Fruit fly (Drosophila melanogaster) whole organism, prepupa: Measurements from ENCODE around the gene Sgf11.
A peak's percentile ranks its signal among the peaks of the same experiment; 100 is the strongest.

ENCODE experiments used
- CG10669 ChIP-seq: fragments of 200-800 bp; sonication (Bioruptor generic); optimal IDR thresholded peaks from 3 replicates; lab custom pipeline; 2018; ENCODE audit warnings: missing biosample characterization, mild to moderate bottlenecking, missing genetic modification characterization, moderate library complexity
- CG11294 ChIP-seq: fragments of 200-800 bp; sonication (Bioruptor generic); IDR thresholded peaks from 2 replicates; pipeline ENCODE4 v1.3.6; 2022; ENCODE audit warnings: missing biosample characterization, missing genetic modification characterization
- CG1621 ChIP-seq: fragments of 200-800 bp; sonication (Bioruptor generic); optimal IDR thresholded peaks from 3 replicates; lab custom pipeline; 2018; ENCODE audit warnings: missing biosample characterization, mild to moderate bottlenecking, missing genetic modification characterization
- CG16779 ChIP-seq: fragments of 200-800 bp; sonication (Bioruptor generic); optimal IDR thresholded peaks from 3 replicates; lab custom pipeline; 2017; ENCODE audit warnings: missing biosample characterization, mild to moderate bottlenecking, missing genetic modification characterization
- CG3032 ChIP-seq: fragments of 200-800 bp; optimal IDR thresholded peaks from 2 replicates; lab custom pipeline; 2019; ENCODE audit warnings: missing biosample characterization, mild to moderate bottlenecking, missing genetic modification characterization, moderate library complexity
- CG31627 ChIP-seq: fragments of 200-800 bp; sonication (Bioruptor generic); optimal IDR thresholded peaks from 3 replicates; lab custom pipeline; 2016; ENCODE audit warnings: missing biosample characterization, missing genetic modification characterization
- CG34406 ChIP-seq: fragments of 200-800 bp; sonication (Bioruptor generic); optimal IDR thresholded peaks from 3 replicates; lab custom pipeline; 2016; ENCODE audit warnings: missing biosample characterization, missing genetic modification characterization
- CG3919 ChIP-seq: fragments of 200-800 bp; sonication (Bioruptor generic); optimal IDR thresholded peaks from 3 replicates; lab custom pipeline; 2016; ENCODE audit warnings: missing biosample characterization, missing genetic modification characterization
- CG6276 ChIP-seq: fragments of 200-800 bp; sonication (Bioruptor generic); optimal IDR thresholded peaks from 2 replicates; lab custom pipeline; 2017; ENCODE audit warnings: missing biosample characterization, mild to moderate bottlenecking, missing genetic modification characterization
- CG6792 ChIP-seq: fragments of 200-800 bp; sonication (Bioruptor generic); optimal IDR thresholded peaks from 3 replicates; lab custom pipeline; 2016; ENCODE audit warnings: missing biosample characterization, missing genetic modification characterization
- CG6808 ChIP-seq: fragments of 200-800 bp; sonication (Bioruptor generic); optimal IDR thresholded peaks from 3 replicates; lab custom pipeline; 2017; ENCODE audit warnings: missing biosample characterization, missing genetic modification characterization, mild to moderate bottlenecking, moderate library complexity, missing genetic modification reagents
- CG6854 ChIP-seq: fragments of 200-800 bp; sonication (Bioruptor generic); optimal IDR thresholded peaks from 2 replicates; lab custom pipeline; 2017; ENCODE audit warnings: missing biosample characterization, mild to moderate bottlenecking, missing genetic modification characterization
- CG7368 ChIP-seq: fragments of 200-800 bp; sonication (Bioruptor generic); optimal IDR thresholded peaks from 3 replicates; lab custom pipeline; 2016; ENCODE audit warnings: missing biosample characterization, missing genetic modification characterization
- CG8119 ChIP-seq: fragments of 200-800 bp; sonication (Bioruptor generic); IDR thresholded peaks from 3 replicates; pipeline ENCODE4 v1.3.6; 2022; ENCODE audit warnings: missing biosample characterization, missing genetic modification characterization
- CG8319 ChIP-seq: fragments of 200-800 bp; sonication (Bioruptor generic); optimal IDR thresholded peaks from 3 replicates; lab custom pipeline; 2016; ENCODE audit warnings: missing biosample characterization, missing genetic modification characterization
- CG8632 ChIP-seq: fragments of 200-800 bp; sonication (Bioruptor generic); optimal IDR thresholded peaks from 3 replicates; lab custom pipeline; 2016; ENCODE audit warnings: missing biosample characterization, missing genetic modification characterization
- Eip75B ChIP-seq: fragments of 200-800 bp; sonication (Bioruptor generic); optimal IDR thresholded peaks from 3 replicates; lab custom pipeline; 2016; ENCODE audit warnings: missing biosample characterization, missing genetic modification characterization
- Eip78C ChIP-seq: fragments of 200-800 bp; sonication (Bioruptor generic); peaks from one replicate; lab custom pipeline; 2016; ENCODE audit warnings: missing biosample characterization, missing genetic modification characterization
- Eip93F ChIP-seq: fragments of 200-800 bp; sonication (Bioruptor generic); optimal IDR thresholded peaks from 2 replicates; lab custom pipeline; 2016; ENCODE audit warnings: missing biosample characterization, mild to moderate bottlenecking, missing genetic modification characterization
- Ets21C ChIP-seq: fragments of 200-800 bp; sonication (Bioruptor generic); optimal IDR thresholded peaks from 3 replicates; lab custom pipeline; 2016; ENCODE audit warnings: missing biosample characterization, missing genetic modification characterization
- Gug ChIP-seq: fragments of 200-800 bp; sonication (Bioruptor generic); IDR thresholded peaks from 2 replicates; pipeline ENCODE4 v1.3.6; 2022; ENCODE audit warnings: missing biosample characterization, missing genetic modification characterization
- Hr38 ChIP-seq: sonication (Bioruptor generic); optimal IDR thresholded peaks from 2 replicates; lab custom pipeline; 2016; ENCODE audit warnings: missing biosample characterization, missing genetic modification characterization
- Hr4 ChIP-seq: fragments of 200-800 bp; sonication (Bioruptor generic); optimal IDR thresholded peaks from 3 replicates; lab custom pipeline; 2016; ENCODE audit warnings: missing biosample characterization, missing genetic modification characterization
- Met ChIP-seq: fragments of 200-800 bp; sonication (Bioruptor generic); optimal IDR thresholded peaks from 3 replicates; lab custom pipeline; 2016; ENCODE audit warnings: missing biosample characterization, missing genetic modification characterization
- Smox ChIP-seq: fragments of 200-800 bp; sonication (Bioruptor generic); optimal IDR thresholded peaks from 3 replicates; lab custom pipeline; 2016; ENCODE audit warnings: missing biosample characterization, missing genetic modification characterization
- Sox102F ChIP-seq: fragments of 200-800 bp; sonication (Bioruptor generic); optimal IDR thresholded peaks from 2 replicates; lab custom pipeline; 2016; ENCODE audit warnings: missing biosample characterization, mild to moderate bottlenecking, missing genetic modification characterization
- Sox14 ChIP-seq: fragments of 200-800 bp; sonication (Bioruptor generic); optimal IDR thresholded peaks from 3 replicates; lab custom pipeline; 2016; ENCODE audit warnings: missing biosample characterization, missing genetic modification characterization
- achi ChIP-seq: fragments of 200-800 bp; sonication (Bioruptor generic); optimal IDR thresholded peaks from 3 replicates; lab custom pipeline; 2016; ENCODE audit warnings: missing biosample characterization, missing genetic modification characterization
- acj6 ChIP-seq: fragments of 200-800 bp; sonication (Bioruptor generic); optimal IDR thresholded peaks from 3 replicates; lab custom pipeline; 2016; ENCODE audit warnings: missing biosample characterization, missing genetic modification characterization
- cyc ChIP-seq: fragments of 200-800 bp; sonication (Bioruptor generic); optimal IDR thresholded peaks from 3 replicates; lab custom pipeline; 2016; ENCODE audit warnings: missing biosample characterization, missing genetic modification characterization
- dac ChIP-seq: fragments of 200-800 bp; sonication (Bioruptor generic); optimal IDR thresholded peaks from 2 replicates; lab custom pipeline; 2017; ENCODE audit warnings: missing biosample characterization, mild to moderate bottlenecking, missing genetic modification characterization
- dsx ChIP-seq: fragments of 200-800 bp; optimal IDR thresholded peaks from 3 replicates; lab custom pipeline; 2019; ENCODE audit warnings: missing biosample characterization, mild to moderate bottlenecking, missing genetic modification characterization, moderate library complexity; ENCODE audit not compliant: poor library complexity, severe bottlenecking
- esn ChIP-seq: fragments of 200-800 bp; sonication (Bioruptor generic); optimal IDR thresholded peaks from 2 replicates; lab custom pipeline; 2016; ENCODE audit warnings: missing biosample characterization, mild to moderate bottlenecking, missing genetic modification characterization, moderate library complexity
- fd59A ChIP-seq: fragments of 200-800 bp; sonication (Bioruptor generic); optimal IDR thresholded peaks from 2 replicates; lab custom pipeline; 2017; ENCODE audit warnings: missing biosample characterization, mild to moderate bottlenecking, missing genetic modification characterization, missing genetic modification reagents
- fd85E ChIP-seq: fragments of 200-800 bp; sonication (Bioruptor generic); optimal IDR thresholded peaks from 3 replicates; lab custom pipeline; 2016; ENCODE audit warnings: missing biosample characterization, missing genetic modification characterization
- fkh ChIP-seq: fragments of 200-800 bp; sonication (Bioruptor generic); optimal IDR thresholded peaks from 3 replicates; lab custom pipeline; 2017; ENCODE audit warnings: missing biosample characterization, mild to moderate bottlenecking, missing genetic modification characterization, moderate library complexity
- lz ChIP-seq: fragments of 200-800 bp; sonication (Bioruptor generic); optimal IDR thresholded peaks from 3 replicates; lab custom pipeline; 2016; ENCODE audit warnings: missing biosample characterization, missing genetic modification characterization
- net ChIP-seq: fragments of 200-800 bp; sonication (Bioruptor generic); optimal IDR thresholded peaks from 3 replicates; lab custom pipeline; 2016; ENCODE audit warnings: missing biosample characterization, missing genetic modification characterization
- spab ChIP-seq: fragments of 200-800 bp; sonication (Bioruptor generic); optimal IDR thresholded peaks from 2 replicates; lab custom pipeline; 2017; ENCODE audit warnings: missing biosample characterization, mild to moderate bottlenecking, missing genetic modification characterization, missing genetic modification reagents
- ss ChIP-seq, 2 experiments: fragments of 200-800 bp; sonication (Bioruptor generic); optimal IDR thresholded peaks; 2 replicates in 1 of 2; 3 replicates in 1 of 2; lab custom pipeline; 2017 to 2018; ENCODE audit warnings: mild to moderate bottlenecking in 2 of 2, missing biosample characterization in 2 of 2, missing genetic modification characterization in 2 of 2, moderate library complexity in 1 of 2
- vri ChIP-seq: fragments of 200-800 bp; sonication (Bioruptor generic); optimal IDR thresholded peaks from 3 replicates; lab custom pipeline; 2016; ENCODE audit warnings: missing biosample characterization, mild to moderate bottlenecking, missing genetic modification characterization

Gene Sgf11

DNA sequence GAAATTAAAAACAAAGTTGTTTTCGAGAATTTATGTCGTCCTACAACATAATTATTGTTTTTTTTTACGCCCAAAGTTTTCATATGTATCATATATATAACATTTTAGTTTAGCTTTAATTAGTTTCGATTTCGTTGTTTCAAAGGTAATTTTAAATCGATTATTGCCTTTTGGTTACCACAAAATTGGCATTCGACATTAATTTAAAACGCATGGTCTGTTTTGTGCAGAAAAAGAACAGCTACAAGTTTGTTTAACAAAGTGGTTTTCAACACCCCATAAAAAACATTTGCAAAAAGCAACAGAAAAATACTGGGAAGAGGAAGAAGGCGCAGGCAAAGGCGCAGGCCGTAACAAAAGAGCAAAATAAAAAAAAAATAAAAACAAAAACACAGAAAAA is 43.1 kb downstream of the Sgf11 start (continued):
- TF ChIP-seq fkh (GFP tag; lab: Kevin White, UChicago) (no peak), CG7368 (no peak), CG10669 (GFP tag; lab: Kevin White, UChicago) (no peak), Ets21C (GFP tag; lab: Kevin White, UChicago) (no peak), CG8319 (GFP tag; lab: Kevin White, UChicago) (no peak), fd85E (GFP tag; lab: Kevin White, UChicago) (no peak), fd59A (GFP tag; lab: Kevin White, UChicago) (no peak), CG6792 (GFP tag; lab: Kevin White, UChicago) (no peak), CG16779 (tag; lab: Kevin White, UChicago) (no peak), Gug (GFP tag; lab: Robert Waterston, UW) (no peak), ss (GFP tag; optimal IDR thresholded peaks at IDR 0.05; lab: Kevin White, UChicago) (no peak), Eip78C (peak; percentile 77), dsx (GFP tag; lab: Kevin White, UChicago) (no peak), CG31627 (no peak), CG34406 (peak; percentile 4), cyc (GFP tag; lab: Kevin White, UChicago) (no peak), vri (GFP tag; lab: Kevin White, UChicago) (no peak), Eip75B (GFP tag; lab: Kevin White, UChicago) (no peak), esn (GFP tag; lab: Kevin White, UChicago) (peak; percentile 13), Eip93F (no peak), Sox14 (no peak), acj6 (no peak), lz (GFP tag; lab: Kevin White, UChicago) (no peak)

DNA sequence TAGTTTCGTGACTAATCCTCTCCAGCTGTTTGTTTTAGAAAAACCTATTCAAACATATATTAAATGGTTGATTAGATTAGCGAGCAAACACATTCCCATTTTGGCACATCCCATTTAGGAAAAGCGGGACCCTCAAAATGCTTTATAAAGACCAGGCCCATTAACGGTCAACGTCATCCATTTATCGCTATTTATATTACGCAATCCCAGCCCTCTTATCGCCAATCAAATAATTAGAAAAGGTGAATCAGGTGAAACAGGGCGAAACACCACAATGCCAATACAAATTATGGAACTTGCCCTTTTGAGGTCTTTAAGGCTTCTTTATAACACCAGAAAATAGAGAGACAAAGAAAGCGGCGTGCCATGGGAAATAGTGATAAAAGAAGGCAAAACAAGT is 43.6 kb downstream of the Sgf11 start:
- TF ChIP-seq CG8319 (GFP tag; lab: Kevin White, UChicago) (no peak), vri (GFP tag; lab: Kevin White, UChicago) (peak; percentile 56), CG8632 (GFP tag; lab: Kevin White, UChicago) (no peak), achi (GFP tag; lab: Kevin White, UChicago) (no peak), Sox102F (GFP tag; lab: Kevin White, UChicago) (no peak)

DNA sequence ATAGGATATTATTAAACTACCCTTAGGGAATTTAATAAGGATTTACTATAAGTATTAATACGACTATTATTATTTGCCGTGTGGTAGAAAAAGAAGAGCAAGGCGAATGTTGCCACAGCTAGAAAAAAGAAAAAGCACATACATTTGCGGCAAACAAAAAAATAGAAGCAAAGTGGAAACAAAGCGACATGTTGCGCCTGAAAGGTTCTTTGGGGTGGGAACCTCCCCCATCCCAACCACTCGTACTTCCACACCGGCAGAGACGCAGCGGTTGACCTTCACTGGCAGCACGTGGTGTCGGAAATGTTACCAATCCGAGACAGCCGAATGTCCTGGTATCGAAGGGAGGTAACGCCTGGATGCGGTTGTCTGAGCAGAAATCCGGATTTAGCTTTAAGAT is 44.3 kb downstream of the Sgf11 start:
- no peak for TF ChIP-seq Eip75B (GFP tag; lab: Kevin White, UChicago)
- TF ChIP-seq CG8632 (GFP tag; lab: Kevin White, UChicago), result no peak
- TF ChIP-seq Eip78C, result no peak
- TF ChIP-seq fd59A (GFP tag; lab: Kevin White, UChicago), result no peak
- no peak for TF ChIP-seq Hr38 (GFP tag; lab: Kevin White, UChicago)
- TF ChIP-seq CG7368, result no peak
- no peak for TF ChIP-seq CG10669 (GFP tag; lab: Kevin White, UChicago)
- no peak for TF ChIP-seq Hr4 (GFP tag; lab: Kevin White, UChicago)
- no peak for TF ChIP-seq acj6
- no peak for TF ChIP-seq CG6276 (GFP tag; lab: Kevin White, UChicago)
- no peak for TF ChIP-seq CG6854 (GFP tag; lab: Kevin White, UChicago)
- TF ChIP-seq dac (GFP tag; lab: Kevin White, UChicago), result no peak
- TF ChIP-seq CG6808, result no peak
- no peak for TF ChIP-seq lz (GFP tag; lab: Kevin White, UChicago)
- TF ChIP-seq CG3032, result no peak
- TF ChIP-seq CG16779 (tag; lab: Kevin White, UChicago), result no peak
- TF ChIP-seq CG31627, result no peak
- TF ChIP-seq Smox (GFP tag; lab: Kevin White, UChicago), result no peak
- no peak for TF ChIP-seq cyc (GFP tag; lab: Kevin White, UChicago)
- TF ChIP-seq vri (GFP tag; lab: Kevin White, UChicago), result no peak

DNA sequence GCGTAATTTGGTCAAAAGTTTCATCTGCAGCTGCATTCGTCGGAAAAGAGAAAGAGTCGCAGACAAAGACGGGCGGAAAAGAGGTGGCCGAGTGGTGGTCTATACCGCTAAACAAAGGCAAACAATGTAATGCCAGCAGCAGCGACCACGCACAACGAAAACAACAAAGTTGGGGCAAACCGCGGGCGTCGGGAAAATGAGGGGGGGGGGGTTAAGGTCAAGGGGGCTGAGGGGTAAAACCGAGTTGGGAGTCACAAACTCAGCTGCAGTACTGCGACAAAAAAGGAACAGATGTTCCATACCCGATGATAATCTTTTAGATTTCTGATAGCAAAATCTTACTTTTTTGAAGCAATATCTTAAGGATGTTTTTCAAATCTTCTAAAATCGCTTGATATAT is 44.9 kb downstream of the Sgf11 start:
- TF ChIP-seq net, result no peak
- no peak for TF ChIP-seq CG6808
- no peak for TF ChIP-seq Met (GFP tag; lab: Kevin White, UChicago)
- no peak for TF ChIP-seq CG3032
- TF ChIP-seq CG8119 (GFP tag; lab: Robert Waterston, UW), result no peak
- TF ChIP-seq spab, result no peak
- no peak for TF ChIP-seq CG3919 (GFP tag; lab: Kevin White, UChicago)
- no peak for TF ChIP-seq Sox102F (GFP tag; lab: Kevin White, UChicago)
- TF ChIP-seq CG1621 (tag; lab: Kevin White, UChicago), result no peak
- TF ChIP-seq Ets21C (GFP tag; lab: Kevin White, UChicago), result no peak
- TF ChIP-seq CG11294 (GFP tag; lab: Robert Waterston, UW), result no peak
- no peak for TF ChIP-seq fd59A (GFP tag; lab: Kevin White, UChicago)
- TF ChIP-seq CG8632 (GFP tag; lab: Kevin White, UChicago), result no peak
